Worm (Caenorhabditis elegans): ENCODE results near the gene K04H4.5.

- no peak for TF ChIP-seq unc-62 (GFP tag; optimal IDR thresholded peaks at IDR 0.05)
- TF ChIP-seq Y55F3AM.14 (GFP tag; optimal IDR thresholded peaks at IDR 0.05): no peak
- no peak for TF ChIP-seq lsy-2 (tag; optimal IDR thresholded peaks at IDR 0.05)
- no peak for TF ChIP-seq elt-3 (tag; optimal IDR thresholded peaks at IDR 0.05)
- no peak for TF ChIP-seq skn-1 (tag; optimal IDR thresholded peaks at IDR 0.05)
- TF ChIP-seq mab-5 (tag; optimal IDR thresholded peaks at IDR 0.05): no peak
- TF ChIP-seq zag-1 (tag; optimal IDR thresholded peaks at IDR 0.05): no peak
- TF ChIP-seq ztf-1 (GFP tag; conservative IDR thresholded peaks at IDR 0.05): no peak
Observed at ce11 chrIII:9383496-9383895, 24.3 kb downstream of the K04H4.5 start, which contains the start of gene tkr-1.
